Worm (Caenorhabditis elegans) whole organism, mixed stage, embryonic: ENCODE results near the gene srz-99.

Experiments used
- lin-13 ChIP-seq: fragments of 150-350 bp; optimal IDR thresholded peaks from 2 replicates; lab custom pipeline; 2014; ENCODE audit warnings: missing biosample characterization, missing genetic modification characterization
- pha-4 ChIP-seq: fragments of 150-350 bp; optimal IDR thresholded peaks from 2 replicates; lab custom pipeline; 2018; ENCODE audit warnings: missing biosample characterization, missing genetic modification reagents, missing genetic modification characterization
- ztf-11 ChIP-seq: fragments of 150-350 bp; optimal IDR thresholded peaks from 2 replicates; lab custom pipeline; 2014; ENCODE audit warnings: missing biosample characterization, missing genetic modification characterization

ce11 chrV:16723744-16724143 is 6.3 kb upstream of the srz-99 start, which contains the start of gene nhr-112:
- no peak for TF ChIP-seq pha-4 (tag; lab: Kevin White, UChicago)
- TF ChIP-seq ztf-11, result no peak
- TF ChIP-seq lin-13, result no peak
